Fruit fly (Drosophila melanogaster) whole organism, adult: ENCODE results near the gene Qsox4.

Source experiments
- CG11617 ChIP-seq: fragments of 200-800 bp; sonication (Bioruptor generic); optimal IDR thresholded peaks from 2 replicates; lab custom pipeline; 2017; ENCODE audit warnings: mild to moderate bottlenecking, missing biosample characterization, missing genetic modification reagents, missing genetic modification characterization
- CG12768 ChIP-seq: fragments of 200-800 bp; sonication (Bioruptor generic); optimal IDR thresholded peaks from 2 replicates; lab custom pipeline; 2017; ENCODE audit warnings: missing biosample characterization, missing genetic modification characterization, mild to moderate bottlenecking, moderate library complexity, missing genetic modification reagents
- CG14711 ChIP-seq: fragments of 200-800 bp; sonication (Bioruptor generic); optimal IDR thresholded peaks from 2 replicates; lab custom pipeline; 2018; ENCODE audit warnings: missing biosample characterization, mild to moderate bottlenecking, missing genetic modification characterization, moderate library complexity
- CG1620 ChIP-seq: fragments of 200-800 bp; sonication (Bioruptor generic); optimal IDR thresholded peaks from 2 replicates; lab custom pipeline; 2016; ENCODE audit warnings: missing biosample characterization, missing genetic modification characterization
- CG33017 ChIP-seq: fragments of 200-800 bp; sonication (Bioruptor generic); optimal IDR thresholded peaks from 2 replicates; lab custom pipeline; 2018; ENCODE audit warnings: missing biosample characterization, mild to moderate bottlenecking, missing genetic modification characterization, moderate library complexity
- CG5204 ChIP-seq: fragments of 200-800 bp; sonication (Bioruptor generic); optimal IDR thresholded peaks from 2 replicates; lab custom pipeline; 2016; ENCODE audit warnings: missing biosample characterization, missing genetic modification characterization
- CG7045 ChIP-seq: fragments of 200-800 bp; sonication (Bioruptor generic); optimal IDR thresholded peaks from 2 replicates; lab custom pipeline; 2017; ENCODE audit warnings: missing biosample characterization, mild to moderate bottlenecking, missing genetic modification characterization
- CG7101 ChIP-seq: fragments of 200-800 bp; sonication (Bioruptor generic); optimal IDR thresholded peaks from 2 replicates; lab custom pipeline; 2018; ENCODE audit warnings: missing biosample characterization, mild to moderate bottlenecking, missing genetic modification characterization, moderate library complexity
- Clk ChIP-seq: fragments of 200-800 bp; sonication (Bioruptor generic); optimal IDR thresholded peaks from 2 replicates; lab custom pipeline; 2017; ENCODE audit warnings: missing biosample characterization, missing genetic modification characterization
- Crg-1 ChIP-seq: fragments of 200-800 bp; sonication (Bioruptor generic); optimal IDR thresholded peaks from 2 replicates; lab custom pipeline; 2016; ENCODE audit warnings: missing biosample characterization, missing genetic modification characterization
- Hr96 ChIP-seq: fragments of 200-800 bp; sonication (Bioruptor generic); optimal IDR thresholded peaks from 2 replicates; lab custom pipeline; 2016; ENCODE audit warnings: missing biosample characterization, missing genetic modification characterization
- Mnt ChIP-seq: fragments of 200-800 bp; sonication (Bioruptor generic); optimal IDR thresholded peaks from 2 replicates; lab custom pipeline; 2016; ENCODE audit warnings: missing biosample characterization, mild to moderate bottlenecking, missing genetic modification characterization
- bab1 ChIP-seq: fragments of 200-800 bp; sonication (Bioruptor generic); optimal IDR thresholded peaks from 3 replicates; lab custom pipeline; 2019; ENCODE audit warnings: missing biosample characterization, mild to moderate bottlenecking, missing genetic modification characterization, moderate library complexity
- cic ChIP-seq: fragments of 200-800 bp; sonication (Bioruptor generic); optimal IDR thresholded peaks from 2 replicates; lab custom pipeline; 2017; ENCODE audit warnings: missing biosample characterization, mild to moderate bottlenecking, missing genetic modification characterization, moderate library complexity
- cnc ChIP-seq, 2 experiments: fragments of >200 bp; optimal IDR thresholded peaks; 2 replicates each; lab custom pipeline; 2017
- kay ChIP-seq: fragments of 200-800 bp; sonication (Bioruptor generic); peaks from one replicate; lab custom pipeline; 2016; ENCODE audit warnings: missing biosample characterization, missing genetic modification characterization, borderline replicate concordance
- ovo ChIP-seq: fragments of 200-800 bp; sonication (Bioruptor generic); optimal IDR thresholded peaks from 2 replicates; lab custom pipeline; 2016; ENCODE audit warnings: missing biosample characterization, missing genetic modification characterization
- pad ChIP-seq: fragments of 200-800 bp; sonication (Bioruptor generic); optimal IDR thresholded peaks from 3 replicates; lab custom pipeline; 2017; ENCODE audit warnings: missing biosample characterization, missing genetic modification characterization, mild to moderate bottlenecking, moderate library complexity, missing genetic modification reagents
- tj ChIP-seq: fragments of 200-800 bp; sonication (Bioruptor generic); optimal IDR thresholded peaks from 3 replicates; lab custom pipeline; 2017; ENCODE audit warnings: missing biosample characterization, mild to moderate bottlenecking, missing genetic modification characterization, moderate library complexity
- toe ChIP-seq: fragments of 200-800 bp; sonication (Bioruptor generic); optimal IDR thresholded peaks from 2 replicates; lab custom pipeline; 2016; ENCODE audit warnings: missing biosample characterization, missing genetic modification characterization

Qsox4 gene

DNA sequence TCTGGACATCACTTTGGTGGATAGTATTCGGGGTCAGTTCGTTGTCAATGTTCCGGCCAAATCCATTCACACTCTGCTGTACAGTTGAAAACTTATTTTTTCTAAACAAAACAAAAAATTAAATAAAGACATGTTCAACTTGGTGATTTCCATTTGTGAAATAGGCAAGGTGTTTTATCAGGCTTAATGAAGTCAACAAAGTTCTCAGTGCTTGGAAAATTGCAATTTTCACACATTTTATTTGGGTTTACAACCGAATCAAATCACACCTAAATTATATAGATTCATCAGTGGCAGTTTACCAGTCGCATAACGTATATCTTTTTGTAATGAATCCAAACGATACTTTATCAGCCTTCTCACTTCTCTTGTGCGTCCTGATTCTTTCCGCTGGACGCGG is at the start of gene Qsox4:
TSS of gene Qsox4 (plus strand) at position 301 of the 400 bp plus-strand sequence.
- TF ChIP-seq ovo (GFP tag; lab: Kevin White, UChicago), result no peak
- TF ChIP-seq Clk, result no peak
- TF ChIP-seq Crg-1 (GFP tag; lab: Kevin White, UChicago), result no peak
- no peak for TF ChIP-seq CG33017 (tag; lab: Kevin White, UChicago)
- TF ChIP-seq CG1620 (GFP tag; lab: Kevin White, UChicago), result no peak
- no peak for TF ChIP-seq CG14711 (tag; lab: Kevin White, UChicago)
- TF ChIP-seq CG7045 (GFP tag; lab: Kevin White, UChicago), result no peak
- no peak for TF ChIP-seq CG5204
- no peak for TF ChIP-seq kay (GFP tag; lab: Kevin White, UChicago)
- no peak for TF ChIP-seq cnc (optimal IDR thresholded peaks at IDR 0.05; lab: Kevin White, UChicago)
- TF ChIP-seq Hr96 (GFP tag; lab: Kevin White, UChicago), result no peak
- no peak for TF ChIP-seq CG11617 (GFP tag; lab: Kevin White, UChicago)
- no peak for TF ChIP-seq pad (GFP tag; lab: Kevin White, UChicago)
- no peak for TF ChIP-seq CG12768 (GFP tag; lab: Kevin White, UChicago)
- no peak for TF ChIP-seq cic (GFP tag; lab: Kevin White, UChicago)
- TF ChIP-seq toe, result no peak
- no peak for TF ChIP-seq tj (GFP tag; lab: Kevin White, UChicago)
- no peak for TF ChIP-seq bab1
- TF ChIP-seq Mnt (GFP tag; lab: Kevin White, UChicago), result no peak
- no peak for TF ChIP-seq CG7101 (tag; lab: Kevin White, UChicago)

DNA sequence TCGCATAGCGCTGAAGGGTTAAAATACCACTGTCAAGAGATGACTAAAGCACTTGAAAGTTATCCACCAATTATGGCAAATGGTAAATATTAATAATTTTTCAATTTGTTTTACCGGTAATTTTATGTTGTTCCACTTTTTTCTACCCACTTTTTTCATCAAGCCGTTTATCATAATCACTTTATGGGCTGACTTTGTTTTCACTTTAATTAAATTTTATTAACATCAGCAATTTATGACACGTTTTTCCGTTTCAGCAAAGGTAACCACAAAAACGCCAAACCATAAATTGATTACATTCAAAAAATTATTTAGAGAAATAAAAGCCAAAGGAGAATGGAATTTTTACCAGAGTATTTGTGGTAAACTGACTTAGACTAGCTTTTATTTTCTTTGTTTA is 47.1 kb upstream of the Qsox4 start:
- TF ChIP-seq kay (GFP tag; lab: Kevin White, UChicago), result peak; percentile 50
- peak; percentile 94 for TF ChIP-seq tj (GFP tag; lab: Kevin White, UChicago)
- TF ChIP-seq cnc (optimal IDR thresholded peaks at IDR 0.05; lab: Kevin White, UChicago), result no peak

DNA sequence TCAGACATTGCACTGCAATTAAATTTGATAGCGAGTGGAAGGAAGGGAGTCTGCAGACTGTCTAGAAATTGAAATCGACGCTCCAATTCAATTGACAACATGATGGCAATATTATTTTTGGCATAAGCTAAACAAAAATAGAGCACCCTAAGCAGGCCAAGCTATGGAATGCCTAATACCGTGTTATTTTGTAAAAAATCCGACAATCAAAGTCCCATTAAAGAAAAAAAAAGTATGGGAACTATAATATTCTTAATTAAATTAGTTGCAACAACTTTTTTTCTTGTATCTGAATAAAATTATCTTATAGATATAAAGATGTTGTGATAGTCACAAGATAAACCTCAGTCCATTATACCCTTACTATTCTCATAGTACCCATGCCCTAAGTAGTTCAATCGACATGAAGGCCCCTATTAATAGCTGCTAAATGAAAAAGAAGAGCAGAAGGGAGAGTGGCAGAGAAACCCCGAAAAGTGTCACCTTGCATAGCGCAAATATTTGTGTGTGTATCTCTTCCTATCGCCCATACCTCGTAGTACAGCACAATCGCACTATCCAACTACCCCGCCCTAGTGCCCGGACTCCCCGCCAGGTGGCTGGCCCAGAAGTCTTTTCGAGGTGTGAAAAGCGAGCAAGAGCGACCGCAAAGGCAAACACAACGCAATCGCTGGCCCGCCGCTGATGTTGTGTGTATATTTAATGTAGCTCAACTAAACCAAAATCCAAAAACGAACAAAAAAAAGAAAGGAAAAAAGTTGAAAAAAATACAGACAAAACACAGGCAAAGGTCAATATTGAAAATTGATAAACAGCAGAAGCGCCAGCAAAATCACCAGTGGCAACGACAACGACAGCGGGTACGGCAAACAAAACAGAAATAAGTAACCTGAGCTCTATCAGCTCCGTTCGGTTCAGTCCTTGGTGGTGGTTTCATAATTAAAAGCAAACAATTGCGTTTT is 44.9 kb upstream of the Qsox4 start:
- no peak for TF ChIP-seq Hr96 (GFP tag; lab: Kevin White, UChicago)
- TF ChIP-seq Crg-1 (GFP tag; lab: Kevin White, UChicago), result peak; percentile 43
- TF ChIP-seq CG12768 (GFP tag; lab: Kevin White, UChicago), result no peak
- TF ChIP-seq kay (GFP tag; lab: Kevin White, UChicago), result peak; percentile 73
- no peak for TF ChIP-seq ovo (GFP tag; lab: Kevin White, UChicago)
- peak; percentile 24 for TF ChIP-seq pad (GFP tag; lab: Kevin White, UChicago)
- TF ChIP-seq cic (GFP tag; lab: Kevin White, UChicago), result peak; percentile 17
- peak; percentile 35 for TF ChIP-seq tj (GFP tag; lab: Kevin White, UChicago)
- TF ChIP-seq CG1620 (GFP tag; lab: Kevin White, UChicago), result no peak
- TF ChIP-seq CG5204, result no peak

DNA sequence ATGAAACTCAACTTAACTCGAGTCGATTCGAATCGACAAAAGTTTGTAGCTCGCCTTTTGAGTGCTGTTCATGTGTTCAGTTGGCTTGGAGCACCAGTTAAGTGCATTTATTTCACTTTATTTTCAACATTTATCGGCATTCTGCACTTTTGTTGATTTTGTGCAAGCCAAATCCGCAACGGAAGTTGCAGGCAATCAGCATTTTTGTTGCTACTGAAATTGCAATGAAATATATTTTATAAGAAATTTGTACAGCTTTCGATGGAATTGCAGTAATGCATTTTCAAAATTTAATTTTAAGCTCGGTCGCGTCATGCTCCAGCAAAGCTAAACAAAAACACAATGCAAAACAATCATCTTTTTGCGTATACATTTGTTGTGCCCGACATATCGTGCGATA is 43.6 kb upstream of the Qsox4 start:
- no peak for TF ChIP-seq CG11617 (GFP tag; lab: Kevin White, UChicago)
- peak; percentile 97 for TF ChIP-seq tj (GFP tag; lab: Kevin White, UChicago)

dm6 chr3R:23659598-23659997 is 43.0 kb upstream of the Qsox4 start:
- TF ChIP-seq pad (GFP tag; lab: Kevin White, UChicago) (no peak), CG14711 (tag; lab: Kevin White, UChicago) (no peak), CG7101 (tag; lab: Kevin White, UChicago) (no peak), Hr96 (GFP tag; lab: Kevin White, UChicago) (no peak), ovo (GFP tag; lab: Kevin White, UChicago) (no peak), Mnt (GFP tag; lab: Kevin White, UChicago) (no peak), CG11617 (GFP tag; lab: Kevin White, UChicago) (no peak), cic (GFP tag; lab: Kevin White, UChicago) (no peak), CG5204 (no peak), tj (GFP tag; lab: Kevin White, UChicago) (no peak)

dm6 chr3R:23662782-23663181 is 39.8 kb upstream of the Qsox4 start:
- TF ChIP-seq CG7101 (tag; lab: Kevin White, UChicago) (no peak), toe (no peak), tj (GFP tag; lab: Kevin White, UChicago) (no peak), ovo (GFP tag; lab: Kevin White, UChicago) (no peak), kay (GFP tag; lab: Kevin White, UChicago) (no peak), pad (GFP tag; lab: Kevin White, UChicago) (no peak), cic (GFP tag; lab: Kevin White, UChicago) (no peak), CG11617 (GFP tag; lab: Kevin White, UChicago) (no peak), CG12768 (GFP tag; lab: Kevin White, UChicago) (no peak), Hr96 (GFP tag; lab: Kevin White, UChicago) (no peak), bab1 (no peak), Mnt (GFP tag; lab: Kevin White, UChicago) (no peak), CG5204 (no peak)
